Worm (Caenorhabditis elegans): ENCODE measurements around the gene ttbk-6.

Gene ttbk-6

DNA sequence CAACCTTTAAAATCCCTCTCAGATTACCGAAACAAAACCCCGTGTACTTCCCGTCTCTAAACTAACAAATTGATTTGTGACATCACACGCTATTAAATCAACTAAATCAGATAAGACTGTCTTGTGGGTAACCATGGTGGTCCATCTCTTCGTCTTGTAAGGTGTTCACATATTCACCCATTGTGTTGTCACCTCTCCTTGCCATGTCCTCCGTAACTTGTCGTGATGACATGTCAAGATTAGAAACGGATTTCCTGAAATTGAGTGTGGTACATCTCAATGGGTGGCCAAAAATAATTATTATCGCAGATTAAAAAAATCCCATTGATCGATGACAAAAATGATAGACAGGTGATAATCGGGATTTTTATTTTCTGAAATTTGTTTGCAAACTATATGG, 49.9 kb downstream of the ttbk-6 start:
- TF ChIP-seq ceh-16 (tag; optimal IDR thresholded peaks at IDR 0.05) (peak; percentile 5), nhr-25 (tag; optimal IDR thresholded peaks at IDR 0.05) (no peak)

Measured in whole organism, L2 larva.